Fruit fly (Drosophila melanogaster) whole organism, prepupa: Measurements from ENCODE around the gene Fbp2.

ENCODE experiments used
- Blimp-1 ChIP-seq: fragments of 200-800 bp; sonication (Bioruptor generic); optimal IDR thresholded peaks from 3 replicates; lab custom pipeline; 2017; ENCODE audit warnings: missing biosample characterization, missing genetic modification characterization, mild to moderate bottlenecking, moderate library complexity, missing genetic modification reagents
- CG3919 ChIP-seq: fragments of 200-800 bp; sonication (Bioruptor generic); optimal IDR thresholded peaks from 3 replicates; lab custom pipeline; 2016; ENCODE audit warnings: missing biosample characterization, missing genetic modification characterization

dm6 chr2L:9388924-9389765, 37.4 kb upstream of the Fbp2 start:
- TF ChIP-seq Blimp-1 (GFP tag; lab: Kevin White, UChicago) (no peak), CG3919 (GFP tag; lab: Kevin White, UChicago) (no peak)
